Worm (Caenorhabditis elegans) whole organism, L1 larva: ENCODE data around the gene adss-1.

ENCODE experiments used
- C04F5.9 ChIP-seq: sonication (generic microtip); optimal IDR thresholded peaks from 2 replicates; lab custom pipeline; 2016; ENCODE audit warnings: missing genetic modification characterization, missing compliant biosample characterization
- C16A3.4 ChIP-seq: fragments of 150-350 bp; optimal IDR thresholded peaks from 2 replicates; lab custom pipeline; 2014; ENCODE audit warnings: missing biosample characterization, missing genetic modification characterization
- C34B4.2 ChIP-seq: sonication (generic microtip); optimal IDR thresholded peaks from 2 replicates; lab custom pipeline; 2017; ENCODE audit warnings: mild to moderate bottlenecking, missing genetic modification characterization, missing compliant biosample characterization
- ama-1 ChIP-seq: fragments of 150-350 bp; optimal IDR thresholded peaks from 2 replicates; lab custom pipeline; 2014
- blmp-1 ChIP-seq: fragments of 150-350 bp; optimal IDR thresholded peaks from 2 replicates; lab custom pipeline; 2014; ENCODE audit warnings: missing biosample characterization, missing genetic modification characterization
- ceh-63 ChIP-seq: fragments of 200-800 bp; sonication (Bioruptor generic); optimal IDR thresholded peaks from 2 replicates; lab custom pipeline; 2018; ENCODE audit warnings: mild to moderate bottlenecking, missing genetic modification characterization, missing compliant biosample characterization
- ceh-8 ChIP-seq: fragments of 200-800 bp; sonication (Bioruptor generic); optimal IDR thresholded peaks from 2 replicates; lab custom pipeline; 2018; ENCODE audit warnings: mild to moderate bottlenecking, missing genetic modification characterization, moderate library complexity, missing compliant biosample characterization
- ceh-82 ChIP-seq, 3 experiments: fragments of 150-350 bp in 1 of 3; sonication (generic microtip) in 2 of 3; optimal IDR thresholded peaks; 2 replicates each; lab custom pipeline; 2014 to 2017; ENCODE audit warnings: missing biosample characterization in 3 of 3, missing genetic modification characterization in 3 of 3
- dsc-1 ChIP-seq: sonication (generic microtip); optimal IDR thresholded peaks from 2 replicates; lab custom pipeline; 2016; ENCODE audit warnings: mild to moderate bottlenecking, missing genetic modification characterization, missing compliant biosample characterization
- efl-1 ChIP-seq, 4 experiments: fragments of 150-350 bp; optimal IDR thresholded peaks in 3 of 4; peaks in 1 of 4; 1 replicate in 1 of 4; 2 replicates in 3 of 4; lab custom pipeline; 2014; ENCODE audit warnings: missing biosample characterization in 2 of 4, missing genetic modification characterization in 2 of 4, missing genetic modification reagents in 2 of 4
- efl-3 ChIP-seq: fragments of 200-800 bp; sonication (Bioruptor generic); optimal IDR thresholded peaks from 2 replicates; lab custom pipeline; 2018; ENCODE audit warnings: mild to moderate bottlenecking, missing genetic modification characterization, missing compliant biosample characterization
- egl-13 ChIP-seq: sonication (generic microtip); optimal IDR thresholded peaks from 2 replicates; lab custom pipeline; 2016; ENCODE audit warnings: missing genotype, missing genetic modification reagents, missing genetic modification characterization, missing compliant biosample characterization
- egl-27 ChIP-seq, 2 experiments: fragments of 150-350 bp in 1 of 2; sonication (generic microtip); optimal IDR thresholded peaks; 3 replicates each; lab custom pipeline; 2017 to 2018; ENCODE audit warnings: missing biosample characterization in 2 of 2, missing genetic modification characterization in 2 of 2, missing genetic modification reagents in 2 of 2
- elt-3 ChIP-seq, 6 experiments: fragments of 150-350 bp in 1 of 6; sonication (generic microtip); optimal IDR thresholded peaks; 2 replicates each; lab custom pipeline; 2017 to 2018; ENCODE audit warnings: missing biosample characterization in 6 of 6, missing genetic modification characterization in 6 of 6, inconsistent platforms in 1 of 6
- ets-5 ChIP-seq: fragments of 200-800 bp; sonication (Bioruptor generic); IDR thresholded peaks from 2 replicates; pipeline ENCODE4 v1.3.6; 2022; ENCODE audit warnings: missing genetic modification characterization, missing compliant biosample characterization
- fkh-10 ChIP-seq: sonication (generic microtip); optimal IDR thresholded peaks from 2 replicates; lab custom pipeline; 2017; ENCODE audit warnings: missing biosample characterization, missing genetic modification reagents, missing genetic modification characterization
- fkh-4 ChIP-seq: sonication (generic microtip); optimal IDR thresholded peaks from 2 replicates; lab custom pipeline; 2016; ENCODE audit warnings: missing compliant biosample characterization, missing genetic modification characterization, borderline replicate concordance
- fos-1 ChIP-seq: fragments of 150-350 bp; optimal IDR thresholded peaks from 2 replicates; lab custom pipeline; 2014; ENCODE audit warnings: missing biosample characterization, missing genetic modification characterization
- hlh-4 ChIP-seq: sonication (generic microtip); optimal IDR thresholded peaks from 2 replicates; lab custom pipeline; 2016; ENCODE audit warnings: mild to moderate bottlenecking, missing genetic modification characterization, missing compliant biosample characterization
- hpl-2 ChIP-seq: fragments of 150-350 bp; optimal IDR thresholded peaks from 2 replicates; lab custom pipeline; 2014; ENCODE audit warnings: missing biosample characterization, missing genetic modification reagents, missing genetic modification characterization
- isw-1 ChIP-seq: fragments of 200-800 bp; sonication (Bioruptor generic); IDR thresholded peaks from 2 replicates; pipeline ENCODE4 v1.3.6; 2022; ENCODE audit warnings: missing genetic modification characterization, missing compliant biosample characterization
- jun-1 ChIP-seq: fragments of 150-350 bp; optimal IDR thresholded peaks from 2 replicates; lab custom pipeline; 2014; ENCODE audit warnings: missing biosample characterization, missing genetic modification reagents, missing genetic modification characterization
- lin-13 ChIP-seq: fragments of 150-350 bp; optimal IDR thresholded peaks from 2 replicates; lab custom pipeline; 2014; ENCODE audit warnings: missing biosample characterization, missing genetic modification reagents, missing genetic modification characterization
- lin-14 ChIP-seq: fragments of 200-800 bp; sonication (Bioruptor generic); optimal IDR thresholded peaks from 2 replicates; lab custom pipeline; 2018; ENCODE audit warnings: mild to moderate bottlenecking, missing genetic modification characterization, moderate library complexity, missing compliant biosample characterization
- lin-15B ChIP-seq: fragments of 150-350 bp; sonication (generic microtip); optimal IDR thresholded peaks from 3 replicates; lab custom pipeline; 2014; ENCODE audit warnings: missing biosample characterization, missing genetic modification characterization
- lin-35 ChIP-seq, 2 experiments: fragments of 150-350 bp; optimal IDR thresholded peaks; 2 replicates each; lab custom pipeline; 2014; ENCODE audit warnings: missing biosample characterization in 2 of 2, missing genetic modification characterization in 2 of 2, missing genetic modification reagents in 2 of 2
- mdl-1 ChIP-seq, 2 experiments: fragments of 150-350 bp; optimal IDR thresholded peaks; 2 replicates each; lab custom pipeline; 2014 to 2017; ENCODE audit warnings: missing biosample characterization in 2 of 2, missing genetic modification characterization in 2 of 2, inconsistent platforms in 1 of 2
- mef-2 ChIP-seq: fragments of 150-350 bp; optimal IDR thresholded peaks from 2 replicates; lab custom pipeline; 2014; ENCODE audit warnings: missing biosample characterization, missing genetic modification characterization
- mep-1 ChIP-seq: fragments of 150-350 bp; optimal IDR thresholded peaks from 2 replicates; lab custom pipeline; 2014; ENCODE audit warnings: missing biosample characterization, missing genetic modification characterization
- nhr-11 ChIP-seq: fragments of 150-350 bp; optimal IDR thresholded peaks from 2 replicates; lab custom pipeline; 2014; ENCODE audit warnings: missing biosample characterization, missing genetic modification characterization
- nhr-20 ChIP-seq: sonication (generic microtip); optimal IDR thresholded peaks from 2 replicates; lab custom pipeline; 2016; ENCODE audit warnings: mild to moderate bottlenecking, missing genetic modification characterization, missing compliant biosample characterization
- nhr-237 ChIP-seq: fragments of 150-350 bp; optimal IDR thresholded peaks from 2 replicates; lab custom pipeline; 2014; ENCODE audit warnings: missing biosample characterization, missing genetic modification characterization
- nhr-28 ChIP-seq: fragments of 150-350 bp; optimal IDR thresholded peaks from 2 replicates; lab custom pipeline; 2014; ENCODE audit warnings: missing biosample characterization, missing genetic modification characterization
- nhr-47 ChIP-seq: sonication (generic microtip); optimal IDR thresholded peaks from 2 replicates; lab custom pipeline; 2016; ENCODE audit warnings: mild to moderate bottlenecking, missing genetic modification characterization, moderate library complexity, missing compliant biosample characterization
- nhr-71 ChIP-seq: sonication (generic microtip); optimal IDR thresholded peaks from 2 replicates; lab custom pipeline; 2016; ENCODE audit warnings: mild to moderate bottlenecking, missing genetic modification characterization, moderate library complexity, missing compliant biosample characterization
- nhr-85 ChIP-seq: sonication (generic microtip); peaks from one replicate; lab custom pipeline; 2016; ENCODE audit warnings: missing genetic modification characterization, inconsistent platforms, missing compliant biosample characterization
- nhr-90 ChIP-seq: sonication (generic microtip); optimal IDR thresholded peaks from 2 replicates; lab custom pipeline; 2016; ENCODE audit warnings: mild to moderate bottlenecking, missing genetic modification characterization, missing compliant biosample characterization; ENCODE audit not compliant: poor library complexity
- pax-3 ChIP-seq: fragments of 200-800 bp; sonication (Bioruptor generic); optimal IDR thresholded peaks from 2 replicates; lab custom pipeline; 2018; ENCODE audit warnings: mild to moderate bottlenecking, missing genetic modification characterization, moderate library complexity, missing compliant biosample characterization
- pqm-1 ChIP-seq: sonication (generic microtip); optimal IDR thresholded peaks from 3 replicates; lab custom pipeline; 2017; ENCODE audit warnings: missing biosample characterization, missing genetic modification characterization
- skn-1 ChIP-seq: fragments of 150-350 bp; optimal IDR thresholded peaks from 2 replicates; lab custom pipeline; 2014; ENCODE audit warnings: missing biosample characterization, missing genetic modification characterization
- snu-23 ChIP-seq: sonication (generic microtip); optimal IDR thresholded peaks from 2 replicates; lab custom pipeline; 2016; ENCODE audit warnings: missing genetic modification characterization, missing compliant biosample characterization
- unc-62 ChIP-seq: fragments of 150-350 bp; optimal IDR thresholded peaks from 2 replicates; lab custom pipeline; 2014; ENCODE audit warnings: missing biosample characterization, missing genetic modification reagents, missing genetic modification characterization
- unc-86 ChIP-seq: sonication (generic microtip); optimal IDR thresholded peaks from 2 replicates; lab custom pipeline; 2016; ENCODE audit warnings: missing genetic modification characterization, missing compliant biosample characterization
- xbp-1 ChIP-seq: sonication (generic microtip); optimal IDR thresholded peaks from 2 replicates; lab custom pipeline; 2016; ENCODE audit warnings: missing genetic modification characterization, missing compliant biosample characterization
- zag-1 ChIP-seq: fragments of 150-350 bp; optimal IDR thresholded peaks from 2 replicates; lab custom pipeline; 2014; ENCODE audit warnings: missing biosample characterization, missing genetic modification characterization
- ztf-4 ChIP-seq: fragments of 150-350 bp; optimal IDR thresholded peaks from 2 replicates; lab custom pipeline; 2014; ENCODE audit warnings: missing biosample characterization, missing genetic modification characterization

The adss-1 gene

ce11 chrV:4850446-4850845 is 27.2 kb upstream of the adss-1 start:
- TF ChIP-seq dsc-1 (tag; lab: Kevin White, UChicago) (peak; percentile 86), nhr-47 (tag; lab: Kevin White, UChicago) (no peak), egl-13 (tag; lab: Kevin White, UChicago) (peak; percentile 55)

DNA sequence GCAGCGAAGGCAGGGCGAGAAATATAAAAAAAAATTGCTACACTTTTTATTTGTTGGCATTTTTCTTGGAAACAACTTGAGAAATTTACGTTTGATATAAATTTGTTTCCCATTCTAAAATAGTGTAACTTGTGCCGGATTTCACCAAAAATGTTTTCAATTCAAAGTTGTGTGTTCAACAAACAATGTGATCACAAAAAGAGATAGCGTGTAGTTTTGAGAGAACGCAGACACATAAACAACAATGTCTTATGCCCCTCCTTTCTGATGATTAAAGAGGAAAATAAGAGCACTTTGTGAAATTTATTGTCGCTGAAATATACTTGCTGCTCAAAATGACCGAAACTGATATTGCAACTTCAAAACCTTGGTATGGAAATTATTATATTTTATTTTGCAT is 24.2 kb upstream of the adss-1 start, which contains the start of gene abhd-5.1:
TSS of gene abhd-5.1 (plus strand) at position 230 of the 400 bp plus-strand sequence.
- no peak for TF ChIP-seq nhr-28 (tag; lab: Kevin White, UChicago)
- peak in 1 of 2 experiments; percentile 28 for TF ChIP-seq lin-35 (GFP tag; optimal IDR thresholded peaks at IDR 0.05; lab: Kevin White, UChicago)
- peak; percentile 6 for TF ChIP-seq nhr-90 (tag; lab: Kevin White, UChicago)
- peak; percentile 63 for TF ChIP-seq lin-14 (GFP tag; lab: Kevin White, UChicago)
- no peak for TF ChIP-seq xbp-1
- peak; percentile 4 for TF ChIP-seq nhr-71 (tag; lab: Kevin White, UChicago)
- peak; percentile 27 for TF ChIP-seq mep-1 (tag; lab: Kevin White, UChicago)
- peak; percentile 12 for TF ChIP-seq snu-23

DNA sequence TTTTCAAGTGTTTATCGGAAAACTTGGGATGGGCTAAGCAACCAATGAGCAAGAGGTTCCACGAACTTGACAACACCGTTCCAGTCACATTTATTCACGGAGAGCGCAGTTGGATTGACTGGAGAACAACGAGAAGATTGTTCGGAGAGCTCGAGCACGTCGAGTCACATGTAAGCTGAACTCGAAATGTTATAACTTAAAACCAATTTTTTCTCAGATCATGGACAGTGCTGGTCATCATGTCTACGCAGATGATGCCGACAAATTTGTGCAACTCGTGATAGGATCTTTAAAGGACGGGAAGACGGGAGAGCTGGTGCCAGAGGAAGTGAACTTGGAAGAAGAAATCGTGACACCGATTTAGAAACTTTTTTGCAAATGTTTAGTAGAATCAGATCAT is 23.3 kb upstream of the adss-1 start:
- TF ChIP-seq egl-13 (tag; lab: Kevin White, UChicago) = no peak
- no peak for TF ChIP-seq efl-1 (optimal IDR thresholded peaks at IDR 0.05; lab: Kevin White, UChicago)
- peak in 1 of 2 experiments; percentile 32 for TF ChIP-seq efl-1 (GFP tag; optimal IDR thresholded peaks at IDR 0.05 in 1 of 2; lab: Kevin White, UChicago)
- TF ChIP-seq, all 84 proteins: peak for 1

- TF ChIP-seq ceh-82 (tag; optimal IDR thresholded peaks at IDR 0.05; lab: Kevin White, UChicago) = peak; percentile 48 to 78 (median 65)
- TF ChIP-seq ets-5 (GFP tag; lab: Robert Waterston, UW) = no peak
- peak; percentile 46 to 76 for TF ChIP-seq lin-35 (GFP tag; optimal IDR thresholded peaks at IDR 0.05; lab: Kevin White, UChicago)
- peak; percentile 70 for TF ChIP-seq nhr-20 (tag; lab: Kevin White, UChicago)
- peak in 1 of 2 experiments; percentile 59 for TF ChIP-seq mdl-1 (tag; optimal IDR thresholded peaks at IDR 0.05; lab: Kevin White, UChicago)
- TF ChIP-seq lin-15B = no peak
- TF ChIP-seq lin-14 (GFP tag; lab: Kevin White, UChicago) = peak; percentile 89
- TF ChIP-seq xbp-1 = peak; percentile 14
- peak; percentile 15 for TF ChIP-seq unc-86
- TF ChIP-seq hlh-4 = no peak
- no peak for TF ChIP-seq pqm-1 (tag; lab: Kevin White, UChicago)
- TF ChIP-seq nhr-11 (tag; lab: Kevin White, UChicago) = peak; percentile 43
- no peak for TF ChIP-seq egl-13 (tag; lab: Kevin White, UChicago)
- TF ChIP-seq dsc-1 (tag; lab: Kevin White, UChicago) = peak; percentile 7
- peak; percentile 32 for TF ChIP-seq jun-1 (tag; lab: Kevin White, UChicago)
- TF ChIP-seq fos-1 = no peak
- no peak for TF ChIP-seq C34B4.2 (tag; lab: Kevin White, UChicago)
- no peak for TF ChIP-seq ama-1
- TF ChIP-seq fkh-4 = no peak
- peak; percentile 39 for TF ChIP-seq isw-1 (GFP tag; lab: Robert Waterston, UW)
- TF ChIP-seq skn-1 (tag; lab: Kevin White, UChicago) = peak; percentile 79
- TF ChIP-seq egl-27 (tag; optimal IDR thresholded peaks at IDR 0.05; lab: Kevin White, UChicago) = no peak
- peak; percentile 16 for TF ChIP-seq nhr-85
- TF ChIP-seq hpl-2 (GFP tag; lab: Kevin White, UChicago) = no peak
- no peak for TF ChIP-seq fkh-10 (GFP tag; lab: Kevin White, UChicago)
- TF ChIP-seq pax-3 = no peak
- peak; percentile 9 for TF ChIP-seq C16A3.4 (tag; lab: Kevin White, UChicago)
- TF ChIP-seq ztf-4 = no peak
- no peak for TF ChIP-seq ceh-8 (GFP tag; lab: Kevin White, UChicago)
- TF ChIP-seq nhr-237 (tag; lab: Kevin White, UChicago) = peak; percentile 63
- TF ChIP-seq zag-1 = no peak
- no peak for TF ChIP-seq unc-62 (GFP tag; lab: Kevin White, UChicago)
- TF ChIP-seq nhr-28 (tag; lab: Kevin White, UChicago) = peak; percentile 53
- peak; percentile 78 for TF ChIP-seq snu-23
- no peak for TF ChIP-seq blmp-1 (tag; lab: Kevin White, UChicago)
- no peak for TF ChIP-seq efl-3 (GFP tag; lab: Kevin White, UChicago)
- no peak for TF ChIP-seq lin-13
- TF ChIP-seq ceh-63 (GFP tag; lab: Kevin White, UChicago) = no peak
- no peak for TF ChIP-seq mef-2 (tag; lab: Kevin White, UChicago)
- TF ChIP-seq elt-3 (tag; optimal IDR thresholded peaks at IDR 0.05; lab: Kevin White, UChicago) = peak in 1 of 6 experiments; percentile 27
- no peak for TF ChIP-seq C04F5.9 (tag; lab: Kevin White, UChicago)
These were observed 21.4 kb upstream of the adss-1 start, which contains the start of gene abhd-5.2 for ce11 chrV:4844591-4844990. Gene abhd-5.2, plus strand, starts transcription at chrV:4844685.
